Fruit fly (Drosophila melanogaster) Kc167 (cell line): ENCODE measurements around the gene CG4594.

Experiments used
- Myc ChIP-seq: fragments of >200 bp; optimal IDR thresholded peaks from 2 replicates; lab custom pipeline; 2017; ENCODE audit warnings: missing external identifiers
- Sin3A ChIP-seq: fragments of >200 bp; optimal IDR thresholded peaks from 2 replicates; lab custom pipeline; 2018; ENCODE audit warnings: missing external identifiers
- h ChIP-seq: fragments of >200 bp; optimal IDR thresholded peaks from 3 replicates; lab custom pipeline; 2018; ENCODE audit warnings: missing external identifiers
- insv ChIP-seq: fragments of >200 bp; optimal IDR thresholded peaks from 3 replicates; lab custom pipeline; 2018; ENCODE audit warnings: missing external identifiers
- psq ChIP-seq: fragments of >200 bp; optimal IDR thresholded peaks from 2 replicates; lab custom pipeline; 2017; ENCODE audit warnings: missing external identifiers
- ttk ChIP-seq: sonication (Bioruptor generic); optimal IDR thresholded peaks from 2 replicates; lab custom pipeline; 2017; ENCODE audit warnings: missing external identifiers

The CG4594 gene

DNA sequence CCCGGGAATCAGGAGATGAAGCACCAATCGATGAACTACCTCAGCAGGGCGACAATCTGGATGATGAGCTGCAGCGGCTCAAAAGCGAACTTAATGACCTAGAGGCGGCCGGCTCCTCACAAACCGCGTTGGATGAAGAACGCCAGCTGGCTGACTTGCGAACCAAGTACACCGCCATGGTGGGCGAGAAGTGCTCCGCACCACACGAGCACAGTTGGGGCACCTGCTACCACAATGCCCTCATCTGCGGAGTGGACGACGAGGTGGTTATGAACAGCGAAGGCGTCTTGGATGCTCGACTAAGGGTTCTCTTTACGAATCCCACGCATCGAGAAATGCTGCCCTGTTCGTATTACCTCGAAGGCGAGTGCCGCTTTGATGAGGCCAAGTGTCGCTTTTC, 34.7 kb downstream of the CG4594 start:
- TF ChIP-seq psq (lab: Kevin White, UChicago) (no peak), insv (lab: Kevin White, UChicago) (no peak), Sin3A (no peak)

DNA sequence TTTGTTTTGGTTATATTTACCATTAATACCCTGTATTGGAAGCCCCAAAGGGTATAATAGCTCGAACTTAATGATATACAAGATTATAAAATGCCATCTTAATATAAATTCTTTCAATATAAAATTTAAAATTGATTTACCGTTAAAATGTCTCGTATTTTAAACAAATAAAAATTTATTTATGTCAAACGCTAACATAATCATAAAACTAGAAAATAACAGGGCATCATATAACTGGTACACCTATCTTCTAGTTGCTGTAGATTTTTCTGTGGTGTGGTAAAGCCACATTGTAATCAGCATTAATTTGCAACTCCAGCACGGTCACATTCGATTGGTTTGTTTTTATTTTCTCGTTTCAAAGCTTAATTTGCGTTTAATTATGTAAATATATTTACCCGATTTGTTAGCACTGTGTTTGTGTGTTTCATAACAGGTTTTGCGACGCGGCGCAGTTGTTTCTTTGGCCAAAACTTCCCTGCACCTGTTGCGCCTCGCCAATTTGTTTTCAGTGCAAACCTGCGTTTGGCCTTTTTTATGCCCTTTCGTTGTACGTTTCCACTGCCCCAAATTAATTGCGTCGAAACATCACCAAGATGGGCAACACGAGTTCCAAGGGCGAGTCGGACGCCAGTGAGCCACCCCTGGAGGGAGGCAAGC, 37.2 kb downstream of the CG4594 start, which contains the start of the genes CG4658 and CG5846:
Gene CG4658 (plus strand): TSS at position 140 of the 660 bp plus-strand sequence.
Gene CG5846 (minus strand): TSS at position 245 of the 660 bp plus-strand sequence.
- TF ChIP-seq psq (lab: Kevin White, UChicago) (no peak), Sin3A (no peak), ttk (lab: Kevin White, UChicago) (no peak), insv (lab: Kevin White, UChicago) (no peak), h (lab: Kevin White, UChicago) (no peak), Myc (lab: Kevin White, UChicago) (no peak)

DNA sequence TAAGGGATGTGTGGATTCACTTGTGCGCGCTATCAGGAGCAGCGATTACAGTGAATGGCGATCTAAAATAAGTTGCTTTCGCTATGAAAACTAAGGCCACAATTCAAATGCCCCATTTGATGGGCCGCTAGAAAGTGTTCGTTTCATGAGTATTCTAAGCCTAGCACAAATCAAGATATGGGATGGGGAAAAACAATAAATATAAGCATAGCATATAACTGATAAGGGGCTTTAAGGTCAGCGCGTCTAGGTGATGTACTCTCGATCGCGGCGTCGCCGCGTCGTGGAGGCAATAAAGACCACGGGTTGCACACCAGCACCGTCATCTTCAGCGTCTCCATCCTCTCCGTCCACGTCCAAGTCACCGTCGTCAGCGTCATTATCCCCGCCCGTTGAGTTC, 40.8 kb downstream of the CG4594 start:
- no peak for TF ChIP-seq Myc (lab: Kevin White, UChicago)
- no peak for TF ChIP-seq ttk (lab: Kevin White, UChicago)
- TF ChIP-seq h (lab: Kevin White, UChicago): no peak
- no peak for TF ChIP-seq insv (lab: Kevin White, UChicago)
- TF ChIP-seq Sin3A: no peak
- TF ChIP-seq psq (lab: Kevin White, UChicago): no peak

DNA sequence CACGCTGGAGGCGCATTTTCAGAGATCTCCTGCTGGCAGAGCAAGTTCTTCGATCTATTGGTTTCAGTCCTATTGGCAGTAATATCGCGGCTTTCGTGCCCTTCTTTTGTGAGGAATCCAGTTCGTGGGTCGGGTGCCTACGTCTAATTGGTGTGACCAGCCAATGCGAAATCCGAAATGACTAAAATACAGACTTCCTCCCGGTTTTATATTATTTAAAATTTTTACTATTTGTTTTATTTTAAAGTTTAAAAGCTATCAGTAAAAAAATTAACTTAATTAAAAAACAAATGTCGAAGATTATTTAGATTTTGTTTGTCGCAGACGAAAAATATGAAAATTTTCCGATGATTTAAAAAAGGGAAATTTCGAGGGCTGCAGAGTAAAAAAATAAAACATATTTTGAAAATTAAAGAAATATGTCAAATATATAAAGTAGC, 43.7 kb downstream of the CG4594 start, which contains the start of gene CG5850:
Gene CG5850 (minus strand): TSS at position 347 of the 440 bp plus-strand sequence.
- TF ChIP-seq h (lab: Kevin White, UChicago) (no peak), Sin3A (no peak), psq (lab: Kevin White, UChicago) (no peak), Myc (lab: Kevin White, UChicago) (no peak), insv (lab: Kevin White, UChicago) (no peak), ttk (lab: Kevin White, UChicago) (no peak)

DNA sequence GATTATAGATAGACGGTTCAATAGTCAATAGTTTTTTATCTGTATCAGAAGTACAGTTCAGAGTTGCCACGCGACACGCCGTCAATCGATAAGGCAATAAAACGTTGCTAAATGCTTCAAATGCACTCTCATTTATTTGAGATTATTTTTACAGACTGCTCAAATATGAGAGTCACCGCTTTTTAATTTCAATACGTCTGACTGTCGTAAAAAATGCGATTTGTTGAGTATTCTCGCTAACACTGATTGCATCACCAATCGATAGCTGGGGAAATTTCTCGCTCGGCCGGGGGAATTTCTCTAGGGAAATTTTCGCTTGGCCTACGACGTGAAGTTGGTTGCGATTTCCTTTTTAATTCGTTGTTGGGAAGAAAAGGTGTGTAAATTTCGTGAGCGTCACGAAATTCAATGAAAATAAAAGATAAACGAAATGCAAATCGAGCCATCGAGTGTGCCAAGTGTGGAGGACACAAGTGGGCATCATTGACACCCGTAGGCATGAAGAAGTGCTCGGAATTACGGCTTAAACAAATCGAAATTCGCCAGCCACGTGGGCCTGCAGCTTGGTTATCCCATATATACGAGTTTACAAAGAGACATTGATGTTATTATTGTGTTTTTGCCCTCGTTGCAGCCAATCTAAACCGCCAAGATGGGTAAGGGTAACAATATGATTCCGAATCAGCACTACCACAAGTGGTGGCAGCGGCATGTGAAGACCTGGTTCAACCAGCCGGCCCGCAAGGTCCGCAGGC, 47.2 kb downstream of the CG4594 start, which contains the start of the genes Dref and RpL13:
Gene Dref (minus strand): TSS at position 247 of the 755 bp plus-strand sequence.
Gene RpL13 (plus strand): TSS at position 331 of the 755 bp plus-strand sequence.
- no peak for TF ChIP-seq Sin3A
- TF ChIP-seq ttk (lab: Kevin White, UChicago): no peak
- TF ChIP-seq h (lab: Kevin White, UChicago): no peak
- TF ChIP-seq Myc (lab: Kevin White, UChicago): no peak
- no peak for TF ChIP-seq psq (lab: Kevin White, UChicago)
- TF ChIP-seq insv (lab: Kevin White, UChicago): no peak

DNA sequence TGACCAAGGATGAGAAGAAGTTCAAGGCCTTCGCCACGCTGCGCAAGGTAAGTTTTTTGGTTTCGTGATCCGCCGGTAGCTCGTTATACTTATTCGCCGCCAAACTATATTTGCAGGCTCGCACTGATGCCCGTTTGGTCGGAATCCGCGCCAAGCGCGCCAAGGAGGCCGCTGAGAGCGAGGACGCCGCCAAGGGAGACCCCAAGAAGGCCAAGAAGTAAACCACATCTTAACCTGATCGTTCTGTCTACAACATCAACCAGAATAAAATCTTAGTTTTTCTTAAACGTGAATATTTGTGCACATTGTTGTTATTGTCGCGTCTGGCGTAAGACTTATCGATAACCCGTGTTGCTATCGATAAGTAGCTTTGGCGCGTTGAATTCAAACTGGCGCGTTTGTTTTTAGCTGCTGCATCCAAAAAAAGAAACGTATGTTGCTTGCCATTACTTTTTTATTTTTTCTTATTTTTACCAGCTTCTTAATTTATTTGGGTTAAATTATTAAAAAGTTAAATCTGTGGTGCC, 48.3 kb downstream of the CG4594 start:
- no peak for TF ChIP-seq Sin3A
- no peak for TF ChIP-seq psq (lab: Kevin White, UChicago)
- no peak for TF ChIP-seq ttk (lab: Kevin White, UChicago)
- no peak for TF ChIP-seq insv (lab: Kevin White, UChicago)
- TF ChIP-seq Myc (lab: Kevin White, UChicago): no peak
- TF ChIP-seq h (lab: Kevin White, UChicago): no peak
